Worm (Caenorhabditis elegans) whole organism, L4/young adult: ENCODE data around the gene gtf-2H5.

Experiments
- W03F9.2 ChIP-seq: fragments of 150-350 bp; optimal IDR thresholded peaks from 2 replicates; lab custom pipeline; 2014; ENCODE audit warnings: missing biosample characterization, missing genetic modification characterization
- dao-5 ChIP-seq: sonication (generic microtip); optimal IDR thresholded peaks from 2 replicates; lab custom pipeline; 2016; ENCODE audit warnings: missing genotype, missing genetic modification characterization, moderate library complexity, missing compliant biosample characterization
- him-1 ChIP-seq: sonication (generic microtip); optimal IDR thresholded peaks from 2 replicates; lab custom pipeline; 2016; ENCODE audit warnings: missing genotype, missing genetic modification reagents, missing genetic modification characterization, missing compliant biosample characterization

Gene gtf-2H5

ce11 chrIII:577467-577866 is at the start of gene gtf-2H5:
Gene gtf-2H5, minus strand, starts transcription at chrIII:577567.
- TF ChIP-seq him-1 (tag; lab: Kevin White, UChicago) (no peak), dao-5 (tag; lab: Kevin White, UChicago) (no peak), W03F9.2 (no peak)

ce11 chrIII:626091-626490 is 48.7 kb upstream of the gtf-2H5 start:
- no peak for TF ChIP-seq dao-5 (tag; lab: Kevin White, UChicago)
- TF ChIP-seq W03F9.2, result no peak
- no peak for TF ChIP-seq him-1 (tag; lab: Kevin White, UChicago)

ce11 chrIII:623754-624153 is 46.4 kb upstream of the gtf-2H5 start:
- TF ChIP-seq W03F9.2 (peak; percentile 59), him-1 (tag; lab: Kevin White, UChicago) (peak; percentile 15), dao-5 (tag; lab: Kevin White, UChicago) (no peak)

ce11 chrIII:620204-620718 is 42.9 kb upstream of the gtf-2H5 start, which contains the start of gene T19C3.4:
Gene T19C3.4, minus strand, starts transcription at chrIII:620254.
- TF ChIP-seq dao-5 (tag; lab: Kevin White, UChicago) (no peak), W03F9.2 (no peak), him-1 (tag; lab: Kevin White, UChicago) (no peak)

DNA sequence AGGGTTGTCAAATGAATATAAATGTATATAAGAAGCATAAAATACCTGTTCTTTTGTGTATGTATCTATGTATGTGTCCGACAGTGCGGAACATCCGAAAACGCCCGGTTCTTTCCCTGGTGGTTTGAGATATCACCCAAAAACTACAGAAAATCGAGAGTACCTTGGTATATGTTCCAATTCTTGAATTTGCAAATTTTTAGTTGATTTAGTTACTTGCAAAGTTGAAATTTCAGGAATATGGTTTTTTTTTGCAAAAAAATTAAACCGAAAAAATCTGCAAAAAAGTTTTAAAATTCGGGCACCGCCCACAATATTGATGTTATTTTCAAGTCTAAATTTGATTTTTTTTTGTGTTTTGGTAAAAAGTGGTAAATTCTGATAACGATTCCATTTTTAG is 40.1 kb upstream of the gtf-2H5 start, which contains the start of gene T19C3.2:
Gene T19C3.2 (minus strand): TSS at position 101 of the 400 bp plus-strand sequence.
- TF ChIP-seq W03F9.2 (no peak), him-1 (tag; lab: Kevin White, UChicago) (no peak), dao-5 (tag; lab: Kevin White, UChicago) (no peak)

- no peak for TF ChIP-seq him-1 (tag; lab: Kevin White, UChicago)
- no peak for TF ChIP-seq dao-5 (tag; lab: Kevin White, UChicago)
- no peak for TF ChIP-seq W03F9.2
These were observed 37.1 kb upstream of the gtf-2H5 start, which contains the start of gene T19C3.3 for ce11 chrIII:614447-614846. Gene T19C3.3, minus strand, starts transcription at chrIII:614547.

- TF ChIP-seq him-1 (tag; lab: Kevin White, UChicago) (no peak), dao-5 (tag; lab: Kevin White, UChicago) (no peak), W03F9.2 (no peak)
These were observed 35.4 kb upstream of the gtf-2H5 start for ce11 chrIII:612759-613158.

ce11 chrIII:611900-612299 is 34.5 kb upstream of the gtf-2H5 start:
- TF ChIP-seq W03F9.2, result no peak
- no peak for TF ChIP-seq dao-5 (tag; lab: Kevin White, UChicago)
- TF ChIP-seq him-1 (tag; lab: Kevin White, UChicago), result no peak

DNA sequence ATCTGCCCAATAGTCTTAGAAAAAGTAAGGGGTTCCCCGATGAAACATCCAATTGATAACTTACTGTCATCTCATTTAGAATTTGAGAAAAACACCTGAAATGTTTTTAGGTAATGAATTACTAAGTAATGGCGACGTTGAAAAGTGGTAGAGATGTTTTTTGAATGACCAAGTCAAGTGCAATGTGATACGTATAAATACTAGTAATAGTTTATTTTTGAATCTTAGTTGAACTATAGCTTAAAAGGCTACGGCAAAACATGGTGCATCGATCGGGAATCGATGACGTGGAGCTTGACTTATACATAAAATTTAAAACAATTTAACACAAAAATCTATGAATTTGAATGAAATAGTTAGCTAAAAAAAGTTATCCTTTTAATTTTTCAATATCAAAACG is 32.2 kb upstream of the gtf-2H5 start, which contains the start of gene best-17:
Gene best-17 (minus strand): TSS at position 101 of the 400 bp plus-strand sequence.
- TF ChIP-seq dao-5 (tag; lab: Kevin White, UChicago) (no peak), W03F9.2 (no peak), him-1 (tag; lab: Kevin White, UChicago) (no peak)

ce11 chrIII:605415-606054 is 28.2 kb upstream of the gtf-2H5 start, which contains the start of the genes Y55B1AR.4 and ttr-7:
Gene Y55B1AR.4, minus strand, starts transcription at chrIII:605515.
Gene ttr-7, plus strand, starts transcription at chrIII:606004.
- no peak for TF ChIP-seq W03F9.2
- TF ChIP-seq dao-5 (tag; lab: Kevin White, UChicago), result no peak
- TF ChIP-seq him-1 (tag; lab: Kevin White, UChicago), result no peak

DNA sequence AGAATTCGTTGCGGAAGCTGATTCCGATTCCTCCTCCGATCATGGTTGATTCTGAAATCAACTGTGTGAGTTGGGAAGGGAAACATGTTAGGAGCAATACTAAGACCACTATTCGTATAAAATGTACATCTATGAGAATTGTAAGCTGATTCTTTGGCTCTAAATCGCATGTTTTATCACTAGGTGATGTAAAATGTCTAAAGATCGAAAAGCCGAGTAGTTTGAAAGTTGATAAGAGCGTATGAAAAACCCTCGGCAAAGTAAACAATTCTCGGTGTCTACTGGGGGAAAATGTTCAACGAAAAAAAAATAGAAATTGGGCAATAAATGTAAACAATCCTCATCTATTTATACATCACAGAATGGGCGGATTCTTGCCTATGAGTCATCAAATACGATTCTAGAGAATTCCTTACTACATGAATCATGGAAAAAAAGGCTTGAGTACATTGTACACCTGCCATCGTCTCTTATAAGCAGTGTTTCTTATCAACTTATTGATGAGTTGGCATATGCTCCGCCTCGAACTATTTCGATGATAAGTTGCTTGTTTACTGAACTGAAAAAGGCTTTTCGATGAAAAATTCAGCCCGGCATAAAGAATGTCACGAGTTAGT is 23.1 kb upstream of the gtf-2H5 start, which contains the start of gene lec-6:
Gene lec-6 (minus strand): TSS at position 51 of the 617 bp plus-strand sequence.
- TF ChIP-seq dao-5 (tag; lab: Kevin White, UChicago) (no peak), him-1 (tag; lab: Kevin White, UChicago) (no peak), W03F9.2 (no peak)

DNA sequence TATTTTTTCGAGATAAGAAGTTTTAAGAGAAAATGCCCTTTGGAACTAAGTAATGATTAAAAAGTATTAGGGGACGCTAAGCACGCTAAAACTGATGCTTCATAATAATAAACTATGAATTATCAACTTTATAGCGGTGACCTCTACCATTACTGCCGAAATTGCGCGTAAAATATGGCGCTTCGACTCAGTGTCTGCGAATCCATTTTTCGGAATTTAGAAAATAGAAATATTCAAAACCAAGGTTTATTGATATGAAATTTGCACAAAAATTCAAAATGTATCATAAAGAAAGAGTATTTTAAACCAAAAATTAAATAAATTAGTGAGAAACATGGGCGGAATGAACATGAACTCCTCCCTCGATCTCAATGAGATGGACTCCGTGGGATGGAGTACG is 21.9 kb upstream of the gtf-2H5 start:
- TF ChIP-seq dao-5 (tag; lab: Kevin White, UChicago) (no peak), W03F9.2 (no peak), him-1 (tag; lab: Kevin White, UChicago) (no peak)

DNA sequence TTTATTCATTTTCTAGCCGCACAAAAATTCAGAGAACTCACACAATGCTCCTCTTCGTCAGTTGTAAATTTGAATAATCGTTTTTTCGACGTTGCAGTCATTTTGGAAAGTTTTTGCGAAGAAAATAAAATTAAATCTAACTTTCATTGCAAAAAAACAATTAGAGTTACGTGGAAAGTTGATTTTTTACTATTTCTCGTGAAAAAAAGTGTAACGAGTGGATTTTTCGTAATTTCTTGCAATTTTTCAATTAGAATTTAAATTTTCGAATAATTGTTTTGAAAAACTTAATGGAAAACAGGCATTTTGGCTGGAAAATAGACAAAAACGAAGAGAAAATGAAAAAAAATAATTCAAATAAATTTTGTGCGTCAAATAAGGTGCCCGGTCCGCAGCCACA is 21.3 kb upstream of the gtf-2H5 start, which contains the start of gene Y55B1AR.2:
Gene Y55B1AR.2 (minus strand): TSS at position 101 of the 400 bp plus-strand sequence.
- no peak for TF ChIP-seq W03F9.2
- no peak for TF ChIP-seq dao-5 (tag; lab: Kevin White, UChicago)
- no peak for TF ChIP-seq him-1 (tag; lab: Kevin White, UChicago)

DNA sequence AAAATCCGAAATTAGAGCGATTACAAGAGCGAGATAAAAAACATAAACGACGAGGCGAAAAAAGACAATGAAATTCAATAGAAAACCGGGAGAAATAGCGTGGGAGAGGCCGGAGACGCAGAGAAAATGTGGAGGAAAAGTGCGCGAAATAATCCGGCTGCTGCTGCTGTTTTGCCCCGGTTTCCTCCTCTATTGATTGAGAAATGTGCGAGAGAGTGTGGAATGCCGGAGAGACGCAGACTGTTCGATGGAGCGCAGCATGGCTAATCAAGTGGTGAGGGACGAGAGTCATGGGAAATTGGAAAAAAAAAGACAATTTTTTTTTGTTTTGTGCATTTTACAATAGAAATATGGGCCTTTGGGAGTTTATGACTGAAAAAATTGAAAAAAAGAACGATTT is 20.8 kb upstream of the gtf-2H5 start:
- TF ChIP-seq W03F9.2 (peak; percentile 42), him-1 (tag; lab: Kevin White, UChicago) (no peak)
